Worm (Caenorhabditis elegans) whole organism, L3 larva: ENCODE measurements around the gene ZK1248.17.
A peak's percentile ranks its signal among the peaks of the same experiment; 100 is the strongest.
"Not testable (repeated sequence)": the region's sequence is repeated elsewhere in the genome, so short reads cannot be mapped to it uniquely, and the experiment has no call there.

ENCODE experiments used
- R02D3.7 ChIP-seq: fragments of 150-350 bp; optimal IDR thresholded peaks from 2 replicates; lab custom pipeline; 2014; ENCODE audit warnings: missing biosample characterization, missing genetic modification characterization
- ama-1 ChIP-seq: fragments of 150-350 bp; optimal IDR thresholded peaks from 2 replicates; lab custom pipeline; 2018
- ceh-16 ChIP-seq: sonication (generic microtip); optimal IDR thresholded peaks from 2 replicates; lab custom pipeline; 2017; ENCODE audit warnings: missing biosample characterization, missing genetic modification characterization
- ceh-28 ChIP-seq: fragments of 150-350 bp; optimal IDR thresholded peaks from 2 replicates; lab custom pipeline; 2014; ENCODE audit warnings: missing biosample characterization, missing genetic modification reagents, missing genetic modification characterization
- ceh-9 ChIP-seq: sonication (generic microtip); optimal IDR thresholded peaks from 2 replicates; lab custom pipeline; 2018; ENCODE audit warnings: missing biosample characterization, missing genetic modification characterization
- egl-27 ChIP-seq: sonication (generic microtip); optimal IDR thresholded peaks from 4 replicates; lab custom pipeline; 2017; ENCODE audit warnings: missing biosample characterization, missing genetic modification reagents, missing genetic modification characterization
- elt-2 ChIP-seq: sonication (generic microtip); optimal IDR thresholded peaks from 2 replicates; lab custom pipeline; 2016; ENCODE audit warnings: missing genetic modification reagents, mild to moderate bottlenecking, missing genetic modification characterization, missing compliant biosample characterization
- elt-3 ChIP-seq, 3 experiments: fragments of 150-350 bp in 1 of 3; sonication (generic microtip) in 2 of 3; optimal IDR thresholded peaks; 2 replicates in 2 of 3; 4 replicates in 1 of 3; lab custom pipeline; 2014 to 2017; ENCODE audit warnings: missing biosample characterization in 3 of 3, missing genetic modification characterization in 3 of 3
- eor-1 ChIP-seq, 2 experiments: fragments of 150-350 bp; optimal IDR thresholded peaks; 2 replicates each; lab custom pipeline; 2014 to 2018; ENCODE audit warnings: missing biosample characterization in 2 of 2, missing genetic modification characterization in 2 of 2
- fkh-10 ChIP-seq: sonication (generic microtip); optimal IDR thresholded peaks from 2 replicates; lab custom pipeline; 2017; ENCODE audit warnings: missing biosample characterization, missing genetic modification reagents, missing genetic modification characterization
- hmg-11 ChIP-seq: sonication (generic microtip); optimal IDR thresholded peaks from 2 replicates; lab custom pipeline; 2016; ENCODE audit warnings: missing genetic modification characterization, missing compliant biosample characterization
- lin-15B ChIP-seq: fragments of 150-350 bp; optimal IDR thresholded peaks from 2 replicates; lab custom pipeline; 2014; ENCODE audit warnings: missing biosample characterization, missing genetic modification characterization
- lin-39 ChIP-seq: fragments of 150-350 bp; optimal IDR thresholded peaks from 2 replicates; lab custom pipeline; 2018; ENCODE audit warnings: missing biosample characterization, missing genetic modification reagents, missing genetic modification characterization
- lsy-12 ChIP-seq: sonication (generic microtip); optimal IDR thresholded peaks from 2 replicates; lab custom pipeline; 2016; ENCODE audit warnings: mild to moderate bottlenecking, missing genetic modification characterization, missing compliant biosample characterization
- mdl-1 ChIP-seq: fragments of 150-350 bp; optimal IDR thresholded peaks from 2 replicates; lab custom pipeline; 2014; ENCODE audit warnings: missing biosample characterization, missing genetic modification characterization
- nfya-1 ChIP-seq: sonication (generic microtip); optimal IDR thresholded peaks from 2 replicates; lab custom pipeline; 2017; ENCODE audit warnings: missing genetic modification characterization, mild to moderate bottlenecking, missing compliant biosample characterization, antibody characterized with exemption, moderate library complexity; ENCODE audit not compliant: insufficient read depth
- nhr-11 ChIP-seq: fragments of 150-350 bp; optimal IDR thresholded peaks from 2 replicates; lab custom pipeline; 2014; ENCODE audit warnings: missing biosample characterization, missing genetic modification characterization
- nhr-12 ChIP-seq: fragments of 150-350 bp; optimal IDR thresholded peaks from 2 replicates; lab custom pipeline; 2014; ENCODE audit warnings: missing biosample characterization, missing genetic modification characterization
- nhr-23 ChIP-seq: fragments of 150-350 bp; optimal IDR thresholded peaks from 2 replicates; lab custom pipeline; 2014; ENCODE audit warnings: missing biosample characterization, missing genetic modification reagents, missing genetic modification characterization
- nhr-237 ChIP-seq: fragments of 150-350 bp; optimal IDR thresholded peaks from 2 replicates; lab custom pipeline; 2014; ENCODE audit warnings: missing biosample characterization, missing genetic modification characterization
- nhr-25 ChIP-seq: sonication (generic microtip); optimal IDR thresholded peaks from 2 replicates; lab custom pipeline; 2017; ENCODE audit warnings: missing biosample characterization, missing genetic modification characterization
- nhr-67 ChIP-seq: fragments of 150-350 bp; optimal IDR thresholded peaks from 2 replicates; lab custom pipeline; 2014; ENCODE audit warnings: missing biosample characterization, missing genetic modification characterization
- nhr-76 ChIP-seq: fragments of 150-350 bp; sonication (generic microtip); optimal IDR thresholded peaks from 5 replicates; lab custom pipeline; 2014; ENCODE audit warnings: missing biosample characterization, missing genetic modification characterization
- nhr-77 ChIP-seq: fragments of 150-350 bp; optimal IDR thresholded peaks from 2 replicates; lab custom pipeline; 2014; ENCODE audit warnings: missing biosample characterization, missing genetic modification characterization
- pha-4 ChIP-seq: fragments of 150-350 bp; optimal IDR thresholded peaks from 2 replicates; lab custom pipeline; 2014; ENCODE audit warnings: missing biosample characterization, missing genetic modification reagents, missing genetic modification characterization
- pqm-1 ChIP-seq: fragments of 150-350 bp; optimal IDR thresholded peaks from 2 replicates; lab custom pipeline; 2017; ENCODE audit warnings: missing biosample characterization, missing genetic modification characterization, inconsistent platforms
- sea-2 ChIP-seq: fragments of 150-350 bp; sonication (generic microtip); optimal IDR thresholded peaks from 4 replicates; lab custom pipeline; 2014; ENCODE audit warnings: missing biosample characterization, missing genetic modification reagents, missing genetic modification characterization
- skn-1 ChIP-seq: fragments of 150-350 bp; optimal IDR thresholded peaks from 2 replicates; lab custom pipeline; 2014; ENCODE audit warnings: missing biosample characterization, missing genetic modification characterization
- snpc-4 ChIP-seq: fragments of 150-350 bp; optimal IDR thresholded peaks from 2 replicates; lab custom pipeline; 2014; ENCODE audit warnings: missing biosample characterization, missing genetic modification characterization
- tbx-2 ChIP-seq: sonication (generic microtip); optimal IDR thresholded peaks from 2 replicates; lab custom pipeline; 2016; ENCODE audit warnings: mild to moderate bottlenecking, missing genetic modification characterization, missing compliant biosample characterization
- unc-39 ChIP-seq: sonication (generic microtip); optimal IDR thresholded peaks from 4 replicates; lab custom pipeline; 2017; ENCODE audit warnings: missing biosample characterization, missing genetic modification characterization
- zag-1 ChIP-seq: fragments of 150-350 bp; optimal IDR thresholded peaks from 2 replicates; lab custom pipeline; 2014; ENCODE audit warnings: missing biosample characterization, missing genetic modification characterization
- ztf-11 ChIP-seq: fragments of 150-350 bp; optimal IDR thresholded peaks from 2 replicates; lab custom pipeline; 2014; ENCODE audit warnings: missing biosample characterization, missing genetic modification characterization

ZK1248.17 gene

DNA sequence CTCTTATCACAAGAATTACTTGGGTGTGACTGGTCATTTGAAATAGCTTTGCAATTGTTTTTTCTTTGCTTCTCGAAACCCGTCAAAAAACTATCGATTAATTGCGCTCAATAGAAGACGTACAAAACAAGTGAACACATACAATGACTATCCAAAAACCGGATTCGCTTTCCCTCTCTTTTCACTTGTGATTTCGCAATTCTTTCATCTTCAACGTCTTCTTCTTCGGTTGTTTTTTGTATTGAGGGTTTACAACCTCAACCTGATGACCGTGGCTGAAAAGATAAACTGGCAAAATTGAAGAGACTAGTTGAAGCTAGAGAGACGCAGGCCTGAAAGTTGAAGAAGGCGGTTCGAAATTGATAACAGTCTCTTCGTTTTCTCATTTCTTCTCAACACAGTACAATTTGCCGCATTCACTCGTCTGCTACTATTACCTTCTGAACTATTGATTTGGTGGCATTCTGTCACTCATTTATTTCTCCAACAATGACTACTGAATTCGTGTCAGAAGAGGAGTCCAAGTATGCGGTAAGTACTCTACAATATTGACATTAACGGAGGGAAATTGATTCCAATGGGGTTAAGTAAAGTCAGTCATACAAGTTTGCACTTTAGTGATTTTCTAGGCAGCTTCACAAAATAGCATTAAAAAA, 40.8 kb upstream of the ZK1248.17 start (continued):
- no peak for TF ChIP-seq hmg-11 (tag; lab: Kevin White, UChicago)
- TF ChIP-seq, all 47 proteins: peak for 8

DNA sequence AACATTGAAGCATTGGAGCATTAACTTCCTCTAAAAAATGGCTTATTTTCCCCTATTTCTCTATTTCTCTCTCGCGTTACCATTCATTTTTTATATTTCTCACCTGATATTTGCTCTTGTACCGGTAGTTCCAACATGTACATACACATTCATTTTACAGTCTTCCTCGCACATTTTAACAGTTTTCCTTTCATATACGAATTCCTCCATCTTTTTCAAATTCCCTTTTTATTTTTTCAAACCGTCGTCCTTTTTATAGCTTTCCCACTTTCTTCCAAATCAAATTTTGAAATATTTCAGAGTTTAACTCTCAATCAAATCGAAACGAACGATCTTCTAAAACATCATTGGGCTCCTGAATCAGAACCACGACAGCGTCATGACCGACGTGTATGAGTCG, 38.9 kb upstream of the ZK1248.17 start, which contains the start of gene rfip-1:
Gene rfip-1 (plus strand): TSS at position 301 of the 400 bp plus-strand sequence.
- TF ChIP-seq ceh-9 (tag; lab: Kevin White, UChicago) (no peak), eor-1 (tag; optimal IDR thresholded peaks at IDR 0.05; lab: Kevin White, UChicago) (no peak), ceh-28 (no peak)
- TF ChIP-seq, all 47 proteins: peak for 0

DNA sequence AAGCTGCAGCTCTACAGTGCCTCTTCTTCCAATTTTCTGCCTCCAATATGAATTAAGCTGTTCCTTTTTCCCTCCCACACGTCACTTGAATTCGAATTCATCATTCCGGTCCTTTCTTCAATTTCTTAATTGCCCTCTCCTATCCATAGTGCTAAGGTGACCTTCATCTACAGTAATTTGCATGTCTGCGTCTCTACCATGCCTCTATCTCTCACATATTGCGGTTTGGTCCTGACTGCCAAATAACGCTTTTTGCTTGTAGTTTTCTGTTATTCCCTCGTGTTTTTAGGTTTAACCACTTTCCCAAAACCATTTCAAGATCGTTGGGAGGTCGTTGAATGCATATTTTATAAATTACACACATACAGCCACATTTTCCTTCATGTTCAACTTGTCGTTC, 35.3 kb upstream of the ZK1248.17 start:
- TF ChIP-seq skn-1 (tag; lab: Kevin White, UChicago) (no peak), nhr-25 (tag; lab: Kevin White, UChicago) (peak; percentile 90), egl-27 (tag; lab: Kevin White, UChicago) (no peak), snpc-4 (no peak), nhr-23 (tag; lab: Kevin White, UChicago) (peak; percentile 19), nhr-237 (no peak), ceh-16 (tag; lab: Kevin White, UChicago) (no peak), elt-2 (no peak), nhr-67 (tag; lab: Kevin White, UChicago) (no peak), nhr-12 (tag; lab: Kevin White, UChicago) (no peak), zag-1 (no peak)

DNA sequence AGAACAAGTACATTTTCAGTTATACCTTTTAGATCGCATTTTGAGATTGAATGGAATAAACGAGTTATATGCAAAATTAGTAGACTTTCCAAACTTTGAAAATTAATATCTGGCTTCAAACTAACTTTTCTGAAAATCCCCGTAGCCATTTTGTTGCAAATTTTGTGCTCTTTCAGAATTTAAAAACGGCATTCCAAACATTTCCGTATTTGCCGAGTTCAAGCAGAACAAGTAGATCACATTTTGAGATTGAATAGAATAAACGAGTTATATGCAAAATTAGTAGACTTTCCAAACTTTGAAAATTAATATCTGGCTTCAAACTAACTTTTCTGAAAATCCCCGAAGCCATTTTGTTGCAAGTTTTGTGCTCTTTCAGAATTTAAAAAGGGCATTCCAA, 31.2 kb upstream of the ZK1248.17 start, which contains the start of gene F55C12.2:
Gene F55C12.2 (plus strand): TSS at position 301 of the 400 bp plus-strand sequence.
- not testable (repeated sequence) for TF ChIP-seq mdl-1 (tag; lab: Kevin White, UChicago); skn-1 (tag; lab: Kevin White, UChicago); elt-3 (tag; optimal IDR thresholded peaks at IDR 0.05; lab: Kevin White, UChicago)

DNA sequence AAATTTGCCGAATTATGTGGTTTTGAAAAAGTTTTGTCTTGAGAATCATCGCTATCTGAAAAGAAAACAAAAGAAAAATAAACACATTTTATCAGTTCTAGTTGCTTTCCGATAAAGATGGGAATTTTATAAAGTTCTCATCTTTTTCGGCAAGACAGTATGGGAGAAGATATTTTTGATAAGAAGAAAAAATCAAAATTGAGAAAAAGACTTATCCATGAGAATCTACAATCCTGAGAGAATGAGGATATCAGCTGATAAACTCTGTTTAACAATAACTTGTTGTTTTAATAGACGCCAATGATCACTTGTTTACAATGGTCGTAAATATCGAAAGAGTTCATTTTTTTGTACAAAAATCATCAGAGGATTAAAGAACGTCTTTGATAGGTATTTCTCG, 30.7 kb upstream of the ZK1248.17 start, which contains the start of gene F55C12.6:
Gene F55C12.6 (minus strand): TSS at position 101 of the 400 bp plus-strand sequence.
- TF ChIP-seq lsy-12 (tag; lab: Kevin White, UChicago) (no peak), pha-4 (no peak), R02D3.7 (tag; lab: Kevin White, UChicago) (no peak), nhr-11 (no peak), mdl-1 (tag; lab: Kevin White, UChicago) (no peak), nhr-76 (tag; lab: Kevin White, UChicago) (no peak), eor-1 (tag; optimal IDR thresholded peaks at IDR 0.05; lab: Kevin White, UChicago) (no peak), nhr-237 (no peak), skn-1 (tag; lab: Kevin White, UChicago) (no peak), sea-2 (GFP tag; lab: Kevin White, UChicago) (no peak), nhr-77 (no peak), ama-1 (lab: Kevin White, UChicago) (no peak), lin-15B (tag; lab: Kevin White, UChicago) (no peak), ztf-11 (tag; lab: Kevin White, UChicago) (no peak)

DNA sequence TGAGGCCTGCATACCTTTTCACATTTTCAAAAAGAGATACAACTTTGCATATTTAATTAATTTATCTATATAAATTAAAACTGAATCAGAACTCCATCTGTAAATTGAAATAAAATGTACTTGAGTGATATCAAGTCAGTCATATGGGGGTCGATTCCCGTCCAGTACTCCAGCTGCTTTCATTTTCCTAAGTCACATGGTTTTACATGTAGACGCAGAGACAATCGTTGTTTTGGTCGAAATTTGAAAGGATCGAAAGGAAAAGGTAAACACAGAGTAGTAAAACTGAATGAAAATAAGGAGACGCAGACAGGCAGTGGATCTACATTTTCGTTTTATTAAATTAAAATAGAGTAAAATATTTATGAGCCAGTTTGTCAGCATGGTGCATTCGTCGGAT, 28.8 kb upstream of the ZK1248.17 start:
- no peak for TF ChIP-seq ztf-11 (tag; lab: Kevin White, UChicago)
- TF ChIP-seq nhr-23 (tag; lab: Kevin White, UChicago), result peak; percentile 34
- TF ChIP-seq mdl-1 (tag; lab: Kevin White, UChicago), result no peak
- no peak for TF ChIP-seq ceh-28
- TF ChIP-seq skn-1 (tag; lab: Kevin White, UChicago), result no peak
- TF ChIP-seq tbx-2 (tag; lab: Kevin White, UChicago), result no peak
- no peak for TF ChIP-seq ama-1 (lab: Kevin White, UChicago)
- peak; percentile 88 for TF ChIP-seq pha-4

DNA sequence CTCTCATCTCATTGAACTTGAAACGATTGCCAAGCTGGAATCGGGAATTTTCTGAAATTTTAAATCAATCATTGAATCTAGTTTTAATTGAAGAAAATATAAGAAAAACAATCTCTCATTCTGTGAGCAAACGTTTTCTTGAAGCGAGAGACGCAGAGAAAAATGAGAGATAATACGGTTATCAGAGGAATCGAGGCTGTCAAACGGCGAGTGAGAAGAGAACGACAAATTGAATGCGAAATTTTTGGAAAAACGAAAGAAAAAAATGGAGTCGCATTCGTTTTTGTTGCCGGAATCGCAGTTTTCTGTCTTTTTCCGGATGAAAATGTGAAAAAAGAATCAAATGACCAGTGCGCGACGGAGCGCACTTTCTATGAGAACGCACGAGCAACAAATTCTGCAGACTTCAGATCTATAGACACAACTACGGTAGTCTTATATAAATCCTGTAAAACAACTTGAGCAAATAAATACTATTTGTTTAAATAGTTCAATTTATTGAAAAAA, 28.3 kb upstream of the ZK1248.17 start, which contains the start of gene tex-2:
Gene tex-2 (minus strand): TSS at position 51 of the 507 bp plus-strand sequence.
- TF ChIP-seq ama-1 (lab: Kevin White, UChicago), result peak; percentile 40
- peak; percentile 28 for TF ChIP-seq nfya-1 (tag; lab: Kevin White, UChicago)
- TF ChIP-seq elt-2, result peak; percentile 93
- no peak for TF ChIP-seq zag-1
- TF ChIP-seq nhr-12 (tag; lab: Kevin White, UChicago), result no peak
- peak; percentile 46 for TF ChIP-seq lin-39 (tag; lab: Kevin White, UChicago)
- peak; percentile 34 for TF ChIP-seq pqm-1 (tag; lab: Kevin White, UChicago)
- TF ChIP-seq pha-4, result peak; percentile 35
- peak; percentile 47 for TF ChIP-seq lin-15B (tag; lab: Kevin White, UChicago)
- TF ChIP-seq elt-3 (tag; optimal IDR thresholded peaks at IDR 0.05; lab: Kevin White, UChicago), result no peak
- TF ChIP-seq egl-27 (tag; lab: Kevin White, UChicago), result no peak
- TF ChIP-seq unc-39 (tag; lab: Kevin White, UChicago), result no peak
- no peak for TF ChIP-seq fkh-10
